Worm (Caenorhabditis elegans): Measurements from ENCODE around the gene coq-5.

coq-5 gene

DNA sequence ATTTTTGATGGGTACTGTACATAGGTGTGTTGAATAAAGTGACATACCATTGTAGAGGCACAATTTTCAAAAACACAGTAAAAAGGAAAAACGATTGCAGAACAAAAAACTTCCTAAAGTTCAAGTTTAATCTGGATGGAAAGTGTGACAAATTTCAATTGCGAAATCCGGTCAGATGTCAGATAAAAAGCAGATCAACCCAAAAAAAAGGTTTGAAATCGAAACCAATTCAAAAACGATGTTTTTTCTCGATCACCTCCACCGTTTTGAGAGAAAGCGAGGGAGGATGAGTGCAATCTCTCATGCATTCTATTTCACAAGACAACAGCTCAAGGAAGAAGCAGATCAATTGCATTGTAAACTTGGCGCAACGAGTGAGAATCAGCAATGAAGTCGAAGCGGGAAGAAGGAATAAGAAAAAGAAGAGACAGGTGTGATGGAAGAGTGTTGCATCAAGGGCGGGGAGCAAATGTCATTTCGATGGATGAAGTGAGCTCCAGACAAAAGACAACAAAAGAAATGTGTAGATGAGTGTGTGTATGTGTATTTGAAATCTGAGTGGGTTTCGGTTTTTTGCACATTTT is 22.0 kb upstream of the coq-5 start (continued):
- TF ChIP-seq nhr-77 (tag; optimal IDR thresholded peaks at IDR 0.05) (no peak), C16A3.4 (tag; optimal IDR thresholded peaks at IDR 0.05) (no peak), fkh-4 (tag; optimal IDR thresholded peaks at IDR 0.05; ENCODE audit: borderline replicate concordance) (no peak), sox-4 (tag; optimal IDR thresholded peaks at IDR 0.05) (no peak), nhr-71 (tag; optimal IDR thresholded peaks at IDR 0.05) (peak; percentile 46), unc-30 (tag; optimal IDR thresholded peaks at IDR 0.05) (no peak), tlp-1 (tag; optimal IDR thresholded peaks at IDR 0.05) (no peak), zip-4 (GFP tag; optimal IDR thresholded peaks at IDR 0.05) (no peak), pqm-1 (tag; optimal IDR thresholded peaks at IDR 0.05) (no peak), vab-15 (tag; optimal IDR thresholded peaks at IDR 0.05) (no peak), aha-1 (tag; optimal IDR thresholded peaks at IDR 0.05) (no peak), nhr-84 (tag; optimal IDR thresholded peaks at IDR 0.05) (no peak), C34B4.2 (tag; optimal IDR thresholded peaks at IDR 0.05) (no peak), tbx-2 (tag; optimal IDR thresholded peaks at IDR 0.05) (no peak), elt-2 (tag; optimal IDR thresholded peaks at IDR 0.05) (no peak), isw-1 (GFP tag; IDR thresholded peaks at IDR 0.05) (no peak), sptf-1 (tag; optimal IDR thresholded peaks at IDR 0.05) (no peak), fos-1 (tag; optimal IDR thresholded peaks at IDR 0.05) (no peak), ceh-82 (tag; optimal IDR thresholded peaks at IDR 0.05) (no peak), mep-1 (tag; optimal IDR thresholded peaks at IDR 0.05) (no peak), zag-1 (tag; optimal IDR thresholded peaks at IDR 0.05) (no peak), lir-3 (tag; optimal IDR thresholded peaks at IDR 0.05; ENCODE audit: poor library complexity) (no peak), nhr-90 (tag; optimal IDR thresholded peaks at IDR 0.05; ENCODE audit: poor library complexity) (no peak), alr-1 (tag; optimal IDR thresholded peaks at IDR 0.05; ENCODE audit: borderline replicate concordance) (no peak), lin-15B (tag; optimal IDR thresholded peaks at IDR 0.05) (no peak), nhr-76 (tag; optimal IDR thresholded peaks at IDR 0.05) (no peak), unc-62 (GFP tag; optimal IDR thresholded peaks at IDR 0.05) (no peak), ceh-8 (GFP tag; optimal IDR thresholded peaks at IDR 0.05) (no peak), ets-5 (GFP tag; IDR thresholded peaks at IDR 0.05) (no peak), elt-3 (tag; optimal IDR thresholded peaks at IDR 0.05) (no peak), lin-35 (GFP tag; optimal IDR thresholded peaks at IDR 0.05) (no peak), ceh-63 (GFP tag; optimal IDR thresholded peaks at IDR 0.05) (no peak)

DNA sequence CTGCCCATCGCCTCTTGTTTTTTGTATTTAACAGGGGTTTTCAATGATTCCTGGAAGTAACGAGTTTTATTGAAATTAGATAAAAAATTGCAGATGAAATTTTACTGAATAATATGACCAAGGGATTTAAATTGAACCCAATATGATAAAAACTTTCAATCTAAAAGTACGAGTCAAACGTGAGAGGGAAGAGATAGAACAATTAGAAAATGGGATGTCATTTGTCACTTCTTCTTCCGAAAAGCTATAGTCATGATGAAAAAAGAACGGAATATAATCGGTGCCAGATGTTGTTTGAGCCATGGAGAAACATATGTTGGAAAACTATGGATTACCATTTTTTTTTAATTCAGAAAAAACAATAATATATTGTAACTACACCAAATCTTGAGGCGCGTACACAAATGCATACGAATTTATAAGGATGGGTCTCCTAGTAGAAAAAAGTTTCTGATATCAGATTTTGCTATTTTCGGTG is 20.6 kb upstream of the coq-5 start, which contains the start of gene sup-18:
sup-18 (minus strand) TSS at position 51 of the 478 bp plus-strand sequence.
- TF ChIP-seq C04F5.9 (tag; optimal IDR thresholded peaks at IDR 0.05) (no peak), nhr-19 (GFP tag; conservative IDR thresholded peaks at IDR 0.05) (no peak), nhr-85 (tag) (no peak), efl-3 (GFP tag; optimal IDR thresholded peaks at IDR 0.05) (no peak), C34B4.2 (tag; optimal IDR thresholded peaks at IDR 0.05) (no peak), isw-1 (GFP tag; IDR thresholded peaks at IDR 0.05) (no peak), dsc-1 (tag; optimal IDR thresholded peaks at IDR 0.05) (peak; percentile 87), irx-1 (tag; optimal IDR thresholded peaks at IDR 0.05) (no peak), xbp-1 (tag; optimal IDR thresholded peaks at IDR 0.05) (no peak), hpl-2 (GFP tag; optimal IDR thresholded peaks at IDR 0.05) (no peak), Y116A8C.19 (tag; optimal IDR thresholded peaks at IDR 0.05; ENCODE audit: borderline replicate concordance) (no peak), unc-30 (tag; optimal IDR thresholded peaks at IDR 0.05) (no peak), vab-15 (tag; optimal IDR thresholded peaks at IDR 0.05) (no peak), ztf-4 (tag; optimal IDR thresholded peaks at IDR 0.05) (no peak), hlh-17 (GFP tag; optimal IDR thresholded peaks at IDR 0.05; ENCODE audit: borderline replicate concordance) (no peak), fkh-4 (tag; optimal IDR thresholded peaks at IDR 0.05; ENCODE audit: borderline replicate concordance) (peak; percentile 59)

Data from whole organism, L1 larva.